Fruit fly (Drosophila melanogaster): ENCODE measurements around the gene CG3744.
A peak's percentile ranks its signal among the peaks of the same experiment; 100 is the strongest.

Gene CG3744

dm6 chr3R:24876843-24877457 lies 496 bp upstream of the CG3744 start, which contains the start of the genes CG11089 and CG31381 (continued):
- no peak for TF ChIP-seq Gsc (GFP tag; IDR thresholded peaks at IDR 0.05)
- peak; percentile 11 for TF ChIP-seq grn (GFP tag; optimal IDR thresholded peaks at IDR 0.05)
- TF ChIP-seq trem (tag; optimal IDR thresholded peaks at IDR 0.05) = peak; percentile 34
- TF ChIP-seq CG18764 (GFP tag; optimal IDR thresholded peaks at IDR 0.05) = no peak
- peak; percentile 22 for TF ChIP-seq MESR4 (GFP tag; optimal IDR thresholded peaks at IDR 0.05)
- TF ChIP-seq cwo (GFP tag; optimal IDR thresholded peaks at IDR 0.05) = peak; percentile 94
- peak; percentile 96 for TF ChIP-seq Dp (GFP tag; optimal IDR thresholded peaks at IDR 0.05)
- peak; percentile 32 for TF ChIP-seq Dek (tag; optimal IDR thresholded peaks at IDR 0.05)
- peak; percentile 5 for TF ChIP-seq CG3281 (GFP tag; optimal IDR thresholded peaks at IDR 0.05)
- TF ChIP-seq CG13424 (tag; optimal IDR thresholded peaks at IDR 0.05) = peak; percentile 25
- peak; percentile 66 for TF ChIP-seq Max (GFP tag; optimal IDR thresholded peaks at IDR 0.05)
- TF ChIP-seq MBD-R2 (GFP tag; IDR thresholded peaks at IDR 0.05) = 0 out of 2 replicates have a peak, but pooled peaks have one; percentile 6
- TF ChIP-seq kah (GFP tag; optimal IDR thresholded peaks at IDR 0.05) = peak; percentile 99
- peak; percentile 100 for TF ChIP-seq CG14710 (tag; optimal IDR thresholded peaks at IDR 0.05)
- TF ChIP-seq lbe (GFP tag; optimal IDR thresholded peaks at IDR 0.05) = peak; percentile 4
- peak; percentile 45 for TF ChIP-seq caup (GFP tag; optimal IDR thresholded peaks at IDR 0.05; ENCODE audit: severe bottlenecking)
- no peak for TF ChIP-seq E2f1 (GFP tag; IDR thresholded peaks at IDR 0.05)
- TF ChIP-seq croc (GFP tag; conservative IDR thresholded peaks at IDR 0.05) = 0 out of 3 replicates have a peak, but pooled peaks have one; percentile 3
- peak; percentile 50 for TF ChIP-seq pzg (GFP tag; optimal IDR thresholded peaks at IDR 0.05)
- TF ChIP-seq CG4854 (GFP tag; optimal IDR thresholded peaks at IDR 0.05) = peak; percentile 97
- peak; percentile 6 for TF ChIP-seq CG13775 (GFP tag; optimal IDR thresholded peaks at IDR 0.05)
- TF ChIP-seq CG12104 (GFP tag; optimal IDR thresholded peaks at IDR 0.05) = peak; percentile 38
- TF ChIP-seq CG10267 (tag; optimal IDR thresholded peaks at IDR 0.05) = peak; percentile 45
- TF ChIP-seq phol (tag; optimal IDR thresholded peaks at IDR 0.05) = peak; percentile 21
- no peak for TF ChIP-seq CG3995 (GFP tag; optimal IDR thresholded peaks at IDR 0.05)
- TF ChIP-seq Ets65A (GFP tag) = peak; percentile 14
- TF ChIP-seq Sin3A (optimal IDR thresholded peaks at IDR 0.05) = peak; percentile 6
- TF ChIP-seq CG7556 (GFP tag; optimal IDR thresholded peaks at IDR 0.05) = peak; percentile 24
- peak; percentile 5 for TF ChIP-seq CG2116 (GFP tag; optimal IDR thresholded peaks at IDR 0.05)
- no peak for TF ChIP-seq Mad (GFP tag; optimal IDR thresholded peaks at IDR 0.05)
- peak; percentile 46 for TF ChIP-seq CG9727 (GFP tag; optimal IDR thresholded peaks at IDR 0.05)
- peak; percentile 36 for TF ChIP-seq nmo (GFP tag; optimal IDR thresholded peaks at IDR 0.05)

dm6 chr3R:24870389-24871048 lies 5.9 kb downstream of the CG3744 start, which contains the start of gene CycB3:
TSS of gene CycB3 (minus strand) at chr3R:24870816.
- peak; percentile 27; the same call in 1 of the 3 replicates for TF ChIP-seq knrl (GFP tag; IDR thresholded peaks at IDR 0.05; ENCODE audit: partially characterized antibody)
- TF ChIP-seq dati (GFP tag; IDR thresholded peaks at IDR 0.05) = no peak
- no peak for TF ChIP-seq mld (GFP tag; IDR thresholded peaks at IDR 0.05; ENCODE audit: partially characterized antibody)
- peak; percentile 79 for TF ChIP-seq trem (tag; optimal IDR thresholded peaks at IDR 0.05)
- TF ChIP-seq CG9609 (GFP tag; optimal IDR thresholded peaks at IDR 0.05) = no peak
- peak; percentile 53 for TF ChIP-seq Sin3A (optimal IDR thresholded peaks at IDR 0.05)
- TF ChIP-seq wek (GFP tag; optimal IDR thresholded peaks at IDR 0.05) = peak; percentile 100
- peak; percentile 20 for TF ChIP-seq tin (GFP tag; optimal IDR thresholded peaks at IDR 0.05)
- peak; percentile 71 for TF ChIP-seq twi (tag; optimal IDR thresholded peaks at IDR 0.05)
- no peak for TF ChIP-seq CG12769 (tag; optimal IDR thresholded peaks at IDR 0.05)
- no peak for TF ChIP-seq CG13123 (GFP tag; optimal IDR thresholded peaks at IDR 0.05)
- TF ChIP-seq repo (GFP tag; optimal IDR thresholded peaks at IDR 0.05) = peak; percentile 25
- no peak for TF ChIP-seq prd (optimal IDR thresholded peaks at IDR 0.05)
- TF ChIP-seq prd (GFP tag; IDR thresholded peaks at IDR 0.05) = 0 out of 3 replicates have a peak, but pooled peaks have one; percentile 13
- peak; percentile 27; the same call in 1 of the 3 replicates for TF ChIP-seq row (GFP tag; IDR thresholded peaks at IDR 0.05)
- no peak for TF ChIP-seq CG12744 (GFP tag; optimal IDR thresholded peaks at IDR 0.05)
- TF ChIP-seq gsb-n (tag; optimal IDR thresholded peaks at IDR 0.05) = peak; percentile 11
- peak; percentile 36 for TF ChIP-seq CG2712 (tag; optimal IDR thresholded peaks at IDR 0.05)
- no peak for TF ChIP-seq CG13894 (tag; optimal IDR thresholded peaks at IDR 0.05)
- no peak for TF ChIP-seq Antp (GFP tag; optimal IDR thresholded peaks at IDR 0.05)

Measured in whole organism, embryonic.